Worm (Caenorhabditis elegans) whole organism, L1 larva: ENCODE results near the gene ugt-54.

Source experiments
- C04F5.9 ChIP-seq: sonication (generic microtip); optimal IDR thresholded peaks from 2 replicates; lab custom pipeline; 2016; ENCODE audit warnings: missing genetic modification characterization, missing compliant biosample characterization
- C16A3.4 ChIP-seq: fragments of 150-350 bp; optimal IDR thresholded peaks from 2 replicates; lab custom pipeline; 2014; ENCODE audit warnings: missing biosample characterization, missing genetic modification characterization
- F16B12.6 ChIP-seq: fragments of 150-350 bp; optimal IDR thresholded peaks from 2 replicates; lab custom pipeline; 2014; ENCODE audit warnings: missing biosample characterization, missing genetic modification characterization
- aly-2 ChIP-seq: fragments of 150-350 bp; optimal IDR thresholded peaks from 2 replicates; lab custom pipeline; 2014; ENCODE audit warnings: missing biosample characterization, missing genetic modification characterization
- ama-1 ChIP-seq: fragments of 150-350 bp; optimal IDR thresholded peaks from 2 replicates; lab custom pipeline; 2014
- blmp-1 ChIP-seq: fragments of 150-350 bp; optimal IDR thresholded peaks from 2 replicates; lab custom pipeline; 2014; ENCODE audit warnings: missing biosample characterization, missing genetic modification characterization
- ceh-63 ChIP-seq: fragments of 200-800 bp; sonication (Bioruptor generic); optimal IDR thresholded peaks from 2 replicates; lab custom pipeline; 2018; ENCODE audit warnings: mild to moderate bottlenecking, missing genetic modification characterization, missing compliant biosample characterization
- ceh-8 ChIP-seq: fragments of 200-800 bp; sonication (Bioruptor generic); optimal IDR thresholded peaks from 2 replicates; lab custom pipeline; 2018; ENCODE audit warnings: mild to moderate bottlenecking, missing genetic modification characterization, moderate library complexity, missing compliant biosample characterization
- ceh-88 ChIP-seq: fragments of 200-800 bp; sonication (Bioruptor generic); IDR thresholded peaks from 2 replicates; pipeline ENCODE4 v1.3.6; 2022; ENCODE audit warnings: missing genetic modification characterization, missing compliant biosample characterization
- ceh-90 ChIP-seq: sonication (generic microtip); optimal IDR thresholded peaks from 2 replicates; lab custom pipeline; 2016; ENCODE audit warnings: missing genetic modification characterization, missing compliant biosample characterization
- ces-1 ChIP-seq: fragments of 150-350 bp; optimal IDR thresholded peaks from 2 replicates; lab custom pipeline; 2014; ENCODE audit warnings: missing biosample characterization, missing genetic modification reagents, missing genetic modification characterization
- dsc-1 ChIP-seq: sonication (generic microtip); optimal IDR thresholded peaks from 2 replicates; lab custom pipeline; 2016; ENCODE audit warnings: mild to moderate bottlenecking, missing genetic modification characterization, missing compliant biosample characterization
- efl-3 ChIP-seq: fragments of 200-800 bp; sonication (Bioruptor generic); optimal IDR thresholded peaks from 2 replicates; lab custom pipeline; 2018; ENCODE audit warnings: mild to moderate bottlenecking, missing genetic modification characterization, missing compliant biosample characterization
- egl-27 ChIP-seq, 2 experiments: fragments of 150-350 bp in 1 of 2; sonication (generic microtip); optimal IDR thresholded peaks; 3 replicates each; lab custom pipeline; 2017 to 2018; ENCODE audit warnings: missing biosample characterization in 2 of 2, missing genetic modification characterization in 2 of 2, missing genetic modification reagents in 2 of 2
- elt-2 ChIP-seq: sonication (generic microtip); optimal IDR thresholded peaks from 2 replicates; lab custom pipeline; 2016; ENCODE audit warnings: missing genetic modification characterization, mild to moderate bottlenecking, inconsistent platforms, missing compliant biosample characterization, missing genetic modification reagents
- elt-3 ChIP-seq, 6 experiments: fragments of 150-350 bp in 1 of 6; sonication (generic microtip); optimal IDR thresholded peaks; 2 replicates each; lab custom pipeline; 2017 to 2018; ENCODE audit warnings: missing biosample characterization in 6 of 6, missing genetic modification characterization in 6 of 6, inconsistent platforms in 1 of 6
- fkh-4 ChIP-seq: sonication (generic microtip); optimal IDR thresholded peaks from 2 replicates; lab custom pipeline; 2016; ENCODE audit warnings: missing compliant biosample characterization, missing genetic modification characterization, borderline replicate concordance
- fos-1 ChIP-seq: fragments of 150-350 bp; optimal IDR thresholded peaks from 2 replicates; lab custom pipeline; 2014; ENCODE audit warnings: missing biosample characterization, missing genetic modification characterization
- hpl-2 ChIP-seq: fragments of 150-350 bp; optimal IDR thresholded peaks from 2 replicates; lab custom pipeline; 2014; ENCODE audit warnings: missing biosample characterization, missing genetic modification reagents, missing genetic modification characterization
- isw-1 ChIP-seq: fragments of 200-800 bp; sonication (Bioruptor generic); IDR thresholded peaks from 2 replicates; pipeline ENCODE4 v1.3.6; 2022; ENCODE audit warnings: missing genetic modification characterization, missing compliant biosample characterization
- jun-1 ChIP-seq: fragments of 150-350 bp; optimal IDR thresholded peaks from 2 replicates; lab custom pipeline; 2014; ENCODE audit warnings: missing biosample characterization, missing genetic modification reagents, missing genetic modification characterization
- lin-13 ChIP-seq: fragments of 150-350 bp; optimal IDR thresholded peaks from 2 replicates; lab custom pipeline; 2014; ENCODE audit warnings: missing biosample characterization, missing genetic modification reagents, missing genetic modification characterization
- lin-15B ChIP-seq: fragments of 150-350 bp; sonication (generic microtip); optimal IDR thresholded peaks from 3 replicates; lab custom pipeline; 2014; ENCODE audit warnings: missing biosample characterization, missing genetic modification characterization
- lin-35 ChIP-seq, 2 experiments: fragments of 150-350 bp; optimal IDR thresholded peaks; 2 replicates each; lab custom pipeline; 2014; ENCODE audit warnings: missing biosample characterization in 2 of 2, missing genetic modification characterization in 2 of 2, missing genetic modification reagents in 2 of 2
- lin-39 ChIP-seq: fragments of 150-350 bp; optimal IDR thresholded peaks from 2 replicates; lab custom pipeline; 2014; ENCODE audit warnings: missing biosample characterization, missing genetic modification reagents, missing genetic modification characterization
- lir-3 ChIP-seq: sonication (generic microtip); optimal IDR thresholded peaks from 2 replicates; lab custom pipeline; 2016; ENCODE audit warnings: mild to moderate bottlenecking, missing genetic modification characterization, moderate library complexity, missing compliant biosample characterization; ENCODE audit not compliant: poor library complexity
- mab-9 ChIP-seq: fragments of 200-800 bp; sonication (Bioruptor generic); IDR thresholded peaks from 2 replicates; pipeline ENCODE4 v1.3.6; 2022; ENCODE audit warnings: missing genetic modification reagents, missing genetic modification characterization, missing compliant biosample characterization
- mef-2 ChIP-seq: fragments of 150-350 bp; optimal IDR thresholded peaks from 2 replicates; lab custom pipeline; 2014; ENCODE audit warnings: missing biosample characterization, missing genetic modification characterization
- mep-1 ChIP-seq: fragments of 150-350 bp; optimal IDR thresholded peaks from 2 replicates; lab custom pipeline; 2014; ENCODE audit warnings: missing biosample characterization, missing genetic modification characterization
- nhr-11 ChIP-seq: fragments of 150-350 bp; optimal IDR thresholded peaks from 2 replicates; lab custom pipeline; 2014; ENCODE audit warnings: missing biosample characterization, missing genetic modification characterization
- nhr-19 ChIP-seq: fragments of 200-800 bp; sonication (Bioruptor generic); conservative IDR thresholded peaks from 2 replicates; pipeline ENCODE4 v1.3.6; 2022; ENCODE audit warnings: missing genetic modification characterization, missing compliant biosample characterization
- nhr-20 ChIP-seq: sonication (generic microtip); optimal IDR thresholded peaks from 2 replicates; lab custom pipeline; 2016; ENCODE audit warnings: mild to moderate bottlenecking, missing genetic modification characterization, missing compliant biosample characterization
- nhr-71 ChIP-seq: sonication (generic microtip); optimal IDR thresholded peaks from 2 replicates; lab custom pipeline; 2016; ENCODE audit warnings: mild to moderate bottlenecking, missing genetic modification characterization, moderate library complexity, missing compliant biosample characterization
- nhr-76 ChIP-seq: sonication (generic microtip); optimal IDR thresholded peaks from 2 replicates; lab custom pipeline; 2017; ENCODE audit warnings: missing biosample characterization, missing genetic modification characterization
- nhr-77 ChIP-seq: fragments of 150-350 bp; optimal IDR thresholded peaks from 2 replicates; lab custom pipeline; 2014; ENCODE audit warnings: missing biosample characterization, missing genetic modification characterization
- nhr-85 ChIP-seq: sonication (generic microtip); peaks from one replicate; lab custom pipeline; 2016; ENCODE audit warnings: missing genetic modification characterization, inconsistent platforms, missing compliant biosample characterization
- nhr-90 ChIP-seq: sonication (generic microtip); optimal IDR thresholded peaks from 2 replicates; lab custom pipeline; 2016; ENCODE audit warnings: mild to moderate bottlenecking, missing genetic modification characterization, missing compliant biosample characterization; ENCODE audit not compliant: poor library complexity
- pax-3 ChIP-seq: fragments of 200-800 bp; sonication (Bioruptor generic); optimal IDR thresholded peaks from 2 replicates; lab custom pipeline; 2018; ENCODE audit warnings: mild to moderate bottlenecking, missing genetic modification characterization, moderate library complexity, missing compliant biosample characterization
- pqm-1 ChIP-seq: sonication (generic microtip); optimal IDR thresholded peaks from 3 replicates; lab custom pipeline; 2017; ENCODE audit warnings: missing biosample characterization, missing genetic modification characterization
- rnt-1 ChIP-seq: sonication (generic microtip); optimal IDR thresholded peaks from 2 replicates; lab custom pipeline; 2016; ENCODE audit warnings: mild to moderate bottlenecking, missing genetic modification characterization, moderate library complexity, missing compliant biosample characterization
- snu-23 ChIP-seq: sonication (generic microtip); optimal IDR thresholded peaks from 2 replicates; lab custom pipeline; 2016; ENCODE audit warnings: missing genetic modification characterization, missing compliant biosample characterization
- sptf-1 ChIP-seq: fragments of 150-350 bp; optimal IDR thresholded peaks from 2 replicates; lab custom pipeline; 2014; ENCODE audit warnings: missing biosample characterization, missing genetic modification characterization
- swsn-7 ChIP-seq: sonication (generic microtip); optimal IDR thresholded peaks from 2 replicates; lab custom pipeline; 2016; ENCODE audit warnings: missing genetic modification characterization, missing compliant biosample characterization
- tlp-1 ChIP-seq: fragments of 150-350 bp; optimal IDR thresholded peaks from 2 replicates; lab custom pipeline; 2014; ENCODE audit warnings: missing biosample characterization, missing genetic modification characterization
- unc-130 ChIP-seq: fragments of 150-350 bp; optimal IDR thresholded peaks from 2 replicates; lab custom pipeline; 2017; ENCODE audit warnings: missing biosample characterization, missing genetic modification characterization, inconsistent platforms
- unc-30 ChIP-seq: sonication (generic microtip); optimal IDR thresholded peaks from 2 replicates; lab custom pipeline; 2017; ENCODE audit warnings: missing biosample characterization, missing genetic modification characterization
- unc-62 ChIP-seq: fragments of 150-350 bp; optimal IDR thresholded peaks from 2 replicates; lab custom pipeline; 2014; ENCODE audit warnings: missing biosample characterization, missing genetic modification reagents, missing genetic modification characterization
- unc-86 ChIP-seq: sonication (generic microtip); optimal IDR thresholded peaks from 2 replicates; lab custom pipeline; 2016; ENCODE audit warnings: missing genetic modification characterization, missing compliant biosample characterization
- vab-15 ChIP-seq: sonication (generic microtip); optimal IDR thresholded peaks from 2 replicates; lab custom pipeline; 2017; ENCODE audit warnings: missing genotype, mild to moderate bottlenecking, missing genetic modification characterization, missing compliant biosample characterization
- zag-1 ChIP-seq: fragments of 150-350 bp; optimal IDR thresholded peaks from 2 replicates; lab custom pipeline; 2014; ENCODE audit warnings: missing biosample characterization, missing genetic modification characterization
- zip-4 ChIP-seq: fragments of 200-800 bp; sonication (Bioruptor generic); optimal IDR thresholded peaks from 2 replicates; lab custom pipeline; 2018; ENCODE audit warnings: mild to moderate bottlenecking, missing genetic modification characterization, moderate library complexity, missing compliant biosample characterization
- ztf-4 ChIP-seq: fragments of 150-350 bp; optimal IDR thresholded peaks from 2 replicates; lab custom pipeline; 2014; ENCODE audit warnings: missing biosample characterization, missing genetic modification characterization

ugt-54 gene

DNA sequence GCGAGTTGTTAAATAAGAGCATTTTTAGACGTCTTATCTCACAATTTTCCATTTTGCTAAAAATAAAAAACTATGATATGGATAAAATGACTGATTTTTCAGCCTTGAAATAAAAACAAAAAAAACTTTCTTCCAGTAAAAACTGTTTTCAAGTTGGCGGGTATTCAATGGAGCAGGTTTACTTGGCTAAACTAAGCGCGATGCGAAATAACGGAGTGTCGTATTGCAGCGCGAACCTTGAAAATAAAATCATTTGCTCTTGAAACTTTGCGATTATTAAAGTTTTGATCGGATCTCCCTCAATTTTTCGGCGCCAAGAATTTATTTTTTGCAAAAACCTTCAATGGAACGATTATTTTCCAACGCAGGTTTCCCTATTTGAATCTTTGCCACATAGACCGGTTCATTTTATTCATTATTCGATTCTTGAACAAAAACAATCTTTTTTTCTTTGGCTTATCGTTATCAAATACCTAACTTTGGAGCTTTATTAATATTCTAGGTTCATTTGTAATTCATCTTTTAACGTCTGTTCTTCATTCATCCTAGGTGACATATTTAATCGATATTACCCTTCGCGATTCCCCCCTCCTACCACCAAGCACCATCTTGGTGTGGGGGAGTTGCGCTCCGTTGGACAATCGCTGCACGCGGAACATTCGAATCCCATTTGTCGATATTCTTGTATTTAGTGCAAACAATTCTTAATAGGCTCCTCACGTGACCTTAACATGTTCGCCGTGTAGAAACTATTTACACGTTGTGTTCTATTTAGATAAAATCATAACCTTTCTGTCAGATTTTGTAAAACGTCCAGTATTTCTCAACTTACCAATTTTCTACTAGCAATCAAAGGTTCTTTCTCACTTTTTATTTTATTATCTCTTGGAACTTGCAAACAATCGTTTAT is 26.7 kb upstream of the ugt-54 start, which contains the start of the genes orc-5 and cyb-1 (continued):
- TF ChIP-seq fkh-4 (tag; lab: Kevin White, UChicago): no peak
- peak; percentile 3 for TF ChIP-seq ceh-8 (GFP tag; lab: Kevin White, UChicago)
- TF ChIP-seq tlp-1 (tag; lab: Kevin White, UChicago): no peak
- TF ChIP-seq mef-2 (tag; lab: Kevin White, UChicago): no peak
- peak; percentile 80 for TF ChIP-seq mep-1
- TF ChIP-seq mab-9 (GFP tag; lab: Robert Waterston, UW): no peak
- peak; percentile 70 for TF ChIP-seq dsc-1 (tag; lab: Kevin White, UChicago)
- no peak for TF ChIP-seq hpl-2 (GFP tag; lab: Kevin White, UChicago)
- no peak for TF ChIP-seq nhr-76 (tag; lab: Kevin White, UChicago)
- peak; percentile 80 for TF ChIP-seq nhr-20 (tag; lab: Kevin White, UChicago)
- TF ChIP-seq unc-130 (tag; lab: Kevin White, UChicago): peak; percentile 87
- no peak for TF ChIP-seq sptf-1 (tag; lab: Kevin White, UChicago)
- TF ChIP-seq nhr-71: peak; percentile 90
- peak; percentile 71 for TF ChIP-seq unc-86 (tag; lab: Kevin White, UChicago)
- peak; percentile 33 for TF ChIP-seq C04F5.9 (tag; lab: Kevin White, UChicago)
- TF ChIP-seq elt-3 (tag; optimal IDR thresholded peaks at IDR 0.05; lab: Kevin White, UChicago): peak in 4 of 6 experiments; percentile 17 to 81 (median 44)
- TF ChIP-seq ama-1: no peak
- no peak for TF ChIP-seq pqm-1 (tag; lab: Kevin White, UChicago)
- TF ChIP-seq zag-1 (tag; lab: Kevin White, UChicago): no peak
- peak; percentile 76 for TF ChIP-seq isw-1
- peak; percentile 97 to 99 for TF ChIP-seq lin-35 (GFP tag; optimal IDR thresholded peaks at IDR 0.05; lab: Kevin White, UChicago)
- TF ChIP-seq blmp-1: peak; percentile 87
- peak; percentile 58 for TF ChIP-seq jun-1 (tag; lab: Kevin White, UChicago)
- TF ChIP-seq nhr-11 (tag; lab: Kevin White, UChicago): peak; percentile 44
- TF ChIP-seq snu-23 (GFP tag; lab: Kevin White, UChicago): peak; percentile 90
- peak; percentile 19 for TF ChIP-seq ceh-90 (tag; lab: Kevin White, UChicago)
- no peak for TF ChIP-seq ceh-88 (GFP tag; lab: Robert Waterston, UW)
- no peak for TF ChIP-seq pax-3 (tag; lab: Kevin White, UChicago)
- TF ChIP-seq ceh-63: no peak
- TF ChIP-seq ztf-4 (tag; lab: Kevin White, UChicago): no peak
- no peak for TF ChIP-seq unc-30 (tag; lab: Kevin White, UChicago)
- peak; percentile 95 for TF ChIP-seq lin-15B
- no peak for TF ChIP-seq efl-3
- no peak for TF ChIP-seq egl-27 (tag; optimal IDR thresholded peaks at IDR 0.05; lab: Kevin White, UChicago)
- TF ChIP-seq aly-2 (tag; lab: Kevin White, UChicago): peak; percentile 54
- peak; percentile 44 for TF ChIP-seq lin-39
- TF ChIP-seq lir-3 (tag; lab: Kevin White, UChicago): peak; percentile 55
- TF ChIP-seq rnt-1: peak; percentile 87
- peak; percentile 74 for TF ChIP-seq nhr-90 (tag; lab: Kevin White, UChicago)
- no peak for TF ChIP-seq unc-62 (GFP tag; lab: Kevin White, UChicago)
- TF ChIP-seq C16A3.4 (tag; lab: Kevin White, UChicago): peak; percentile 86
- TF ChIP-seq fos-1: peak; percentile 34
- TF ChIP-seq elt-2 (tag; lab: Kevin White, UChicago): no peak
- TF ChIP-seq lin-13 (GFP tag; lab: Kevin White, UChicago): peak; percentile 82
- TF ChIP-seq nhr-77 (tag; lab: Kevin White, UChicago): peak; percentile 51
- peak; percentile 82 for TF ChIP-seq nhr-19 (GFP tag; lab: Robert Waterston, UW)
- peak; percentile 81 for TF ChIP-seq swsn-7 (tag; lab: Kevin White, UChicago)
- peak; percentile 41 for TF ChIP-seq F16B12.6 (tag; lab: Kevin White, UChicago)
- TF ChIP-seq vab-15 (tag; lab: Kevin White, UChicago): no peak
- no peak for TF ChIP-seq ces-1 (GFP tag; lab: Kevin White, UChicago)
- TF ChIP-seq nhr-85: peak; percentile 79
- TF ChIP-seq zip-4 (GFP tag; lab: Kevin White, UChicago): no peak
